Fruit fly (Drosophila melanogaster) whole organism, pupa: ENCODE results near the gene Tdh.

Experiments used
- CG8159 ChIP-seq: fragments of 200-800 bp; sonication (Bioruptor generic); optimal IDR thresholded peaks from 3 replicates; lab custom pipeline; 2018; ENCODE audit warnings: missing biosample characterization, mild to moderate bottlenecking, missing genetic modification characterization, moderate library complexity
- rn ChIP-seq: fragments of 200-800 bp; sonication (Bioruptor generic); IDR thresholded peaks from 2 replicates; pipeline ENCODE4 v1.3.6; 2022; ENCODE audit warnings: missing biosample characterization, missing genetic modification characterization

Tdh gene

DNA sequence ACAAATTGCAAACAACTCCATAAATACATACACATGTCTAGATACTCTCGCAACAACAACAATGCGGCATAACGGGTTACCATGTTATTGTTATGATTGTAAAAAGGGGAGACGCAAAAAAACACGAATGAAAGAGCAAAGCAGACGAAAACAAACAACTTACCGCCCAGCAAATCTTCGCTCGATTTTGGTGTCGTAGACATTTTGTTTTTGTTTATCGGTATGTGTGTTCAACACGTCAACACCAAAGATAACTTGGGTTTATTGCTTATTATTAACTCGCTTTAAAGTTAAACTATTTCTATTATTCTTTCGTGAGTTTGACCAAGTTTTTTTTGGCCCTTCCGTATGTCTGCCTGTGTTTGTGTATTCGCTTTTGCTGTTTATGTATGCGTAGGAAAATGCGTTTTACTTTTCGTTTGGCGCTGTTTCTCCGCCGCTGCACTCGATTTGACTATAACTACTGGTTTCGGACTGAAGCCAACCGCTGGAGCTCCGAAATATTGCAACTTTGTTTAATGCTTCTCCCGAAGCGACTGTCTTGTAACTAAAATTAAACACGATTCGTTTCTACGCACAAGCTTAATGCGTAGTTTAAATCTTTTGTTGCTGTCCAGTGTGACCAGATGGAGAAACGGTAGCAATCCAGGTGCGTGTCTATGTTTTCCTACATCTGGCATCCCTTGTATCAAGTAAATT is 52.2 kb downstream of the Tdh start, which contains the start of gene BNIP3:
Gene BNIP3 (minus strand): TSS at position 589 of the 699 bp plus-strand sequence.
- no peak for TF ChIP-seq rn (GFP tag; lab: Robert Waterston, UW)
- peak; percentile 2 for TF ChIP-seq CG8159 (tag; lab: Kevin White, UChicago)
- TF ChIP-seq, all 21 proteins: peak for 1
